Worm (Caenorhabditis elegans): ENCODE data around the gene syd-1.

Gene syd-1

ce11 chrII:7574143-7574542 lies 20.6 kb downstream of the syd-1 start, which contains the start of gene F35D2.2:
F35D2.2 (plus strand) TSS chrII:7574443.
- TF ChIP-seq snpc-4 (tag; optimal IDR thresholded peaks at IDR 0.05) (no peak), drap-1 (GFP tag; optimal IDR thresholded peaks at IDR 0.05) (no peak), hlh-1 (tag; optimal IDR thresholded peaks at IDR 0.05) (no peak), sem-2 (GFP tag; optimal IDR thresholded peaks at IDR 0.05) (no peak), lin-32 (GFP tag; optimal IDR thresholded peaks at IDR 0.05) (no peak), flh-1 (GFP tag; optimal IDR thresholded peaks at IDR 0.05) (no peak), blmp-1 (tag; optimal IDR thresholded peaks at IDR 0.05) (no peak), mep-1 (tag; optimal IDR thresholded peaks at IDR 0.05) (no peak), mab-5 (tag; optimal IDR thresholded peaks at IDR 0.05) (no peak), ceh-83 (GFP tag; optimal IDR thresholded peaks at IDR 0.05) (no peak), nhr-12 (tag; optimal IDR thresholded peaks at IDR 0.05) (no peak), elt-3 (tag; optimal IDR thresholded peaks at IDR 0.05) (no peak)

ce11 chrII:7570820-7571219 lies 23.9 kb downstream of the syd-1 start:
- no peak for TF ChIP-seq pha-4 (tag; optimal IDR thresholded peaks at IDR 0.05)
- peak; percentile 87 for TF ChIP-seq nhr-2 (tag; optimal IDR thresholded peaks at IDR 0.05)

ce11 chrII:7570305-7570704 lies 24.4 kb downstream of the syd-1 start, which contains the start of gene F35D2.3:
F35D2.3 (plus strand) TSS chrII:7570605.
- no peak for TF ChIP-seq elt-3 (tag; optimal IDR thresholded peaks at IDR 0.05)
- TF ChIP-seq nhr-76 (tag; optimal IDR thresholded peaks at IDR 0.05), result no peak
- no peak for TF ChIP-seq snpc-4 (tag; optimal IDR thresholded peaks at IDR 0.05)
- TF ChIP-seq lsy-2 (tag; optimal IDR thresholded peaks at IDR 0.05), result no peak
- no peak for TF ChIP-seq sem-2 (GFP tag; optimal IDR thresholded peaks at IDR 0.05)
- no peak for TF ChIP-seq pha-4 (tag; optimal IDR thresholded peaks at IDR 0.05)
- no peak for TF ChIP-seq elt-1 (tag; optimal IDR thresholded peaks at IDR 0.05; ENCODE audit: borderline replicate concordance, insufficient read depth)
- no peak for TF ChIP-seq ces-1 (GFP tag; optimal IDR thresholded peaks at IDR 0.05)
- TF ChIP-seq mls-2 (tag; optimal IDR thresholded peaks at IDR 0.05), result no peak
- no peak for TF ChIP-seq M03D4.4 (tag; optimal IDR thresholded peaks at IDR 0.05)
- no peak for TF ChIP-seq nhr-28 (tag; optimal IDR thresholded peaks at IDR 0.05)
- no peak for TF ChIP-seq ceh-43 (GFP tag; optimal IDR thresholded peaks at IDR 0.05)

- no peak for TF ChIP-seq elt-1 (tag; optimal IDR thresholded peaks at IDR 0.05; ENCODE audit: borderline replicate concordance, insufficient read depth)
- no peak for TF ChIP-seq nhr-28 (tag; optimal IDR thresholded peaks at IDR 0.05)
- peak; percentile 40 for TF ChIP-seq ces-1 (GFP tag; optimal IDR thresholded peaks at IDR 0.05)
Observed at ce11 chrII:7562616-7563015, 32.1 kb downstream of the syd-1 start.

- TF ChIP-seq unc-39 (tag; optimal IDR thresholded peaks at IDR 0.05) (no peak), lsy-2 (tag; optimal IDR thresholded peaks at IDR 0.05) (no peak), ceh-39 (tag; optimal IDR thresholded peaks at IDR 0.05) (no peak), bed-3 (GFP tag; optimal IDR thresholded peaks at IDR 0.05) (no peak), unc-62 (GFP tag; optimal IDR thresholded peaks at IDR 0.05) (no peak), sem-2 (GFP tag; optimal IDR thresholded peaks at IDR 0.05) (no peak), drap-1 (GFP tag; optimal IDR thresholded peaks at IDR 0.05) (no peak), cnd-1 (tag; optimal IDR thresholded peaks at IDR 0.05) (no peak), blmp-1 (tag; optimal IDR thresholded peaks at IDR 0.05) (no peak), nhr-12 (tag; optimal IDR thresholded peaks at IDR 0.05) (no peak), mls-2 (tag; optimal IDR thresholded peaks at IDR 0.05) (no peak), tbx-8 (GFP tag; optimal IDR thresholded peaks at IDR 0.05) (no peak)
Observed at ce11 chrII:7561494-7561893, 33.2 kb downstream of the syd-1 start, which contains the start of the genes ZK1290.11 and ZK1290.1. ZK1290.11 (minus strand) TSS chrII:7561594. ZK1290.1 (plus strand) TSS chrII:7561764.

- no peak for TF ChIP-seq drap-1 (GFP tag; optimal IDR thresholded peaks at IDR 0.05)
- no peak for TF ChIP-seq unc-62 (GFP tag; optimal IDR thresholded peaks at IDR 0.05)
- TF ChIP-seq ceh-39 (tag; optimal IDR thresholded peaks at IDR 0.05), result no peak
- no peak for TF ChIP-seq ceh-43 (GFP tag; optimal IDR thresholded peaks at IDR 0.05)
- TF ChIP-seq elt-3 (tag; optimal IDR thresholded peaks at IDR 0.05), result no peak
- no peak for TF ChIP-seq tbx-8 (GFP tag; optimal IDR thresholded peaks at IDR 0.05)
- TF ChIP-seq pha-4 (tag; optimal IDR thresholded peaks at IDR 0.05), result no peak
- TF ChIP-seq ces-1 (GFP tag; optimal IDR thresholded peaks at IDR 0.05), result no peak
- TF ChIP-seq lsy-2 (tag; optimal IDR thresholded peaks at IDR 0.05), result no peak
- TF ChIP-seq mep-1 (tag; optimal IDR thresholded peaks at IDR 0.05), result no peak
- TF ChIP-seq nhr-12 (tag; optimal IDR thresholded peaks at IDR 0.05), result no peak
Observed at ce11 chrII:7560844-7561243, 33.9 kb downstream of the syd-1 start.

Data from whole organism, mixed stage, embryonic.